Fruit fly (Drosophila melanogaster) whole organism, embryonic: ENCODE results near the gene CCKLR-17D1.

Experiments used
- B-H2 ChIP-seq: fragments of 200-800 bp; sonication (Bioruptor generic); optimal IDR thresholded peaks from 2 replicates; lab custom pipeline; 2018; ENCODE audit warnings: missing biosample characterization, mild to moderate bottlenecking, missing genetic modification characterization
- CG10274 ChIP-seq: fragments of 200-800 bp; sonication (Bioruptor generic); optimal IDR thresholded peaks from 3 replicates; lab custom pipeline; 2017; ENCODE audit warnings: missing biosample characterization, mild to moderate bottlenecking, missing genetic modification characterization
- CG10959 ChIP-seq: fragments of 200-800 bp; sonication (Bioruptor generic); IDR thresholded peaks from 2 replicates; pipeline ENCODE4 v1.3.6; 2022; ENCODE audit warnings: missing biosample characterization, missing genetic modification characterization
- CG10979 ChIP-seq: fragments of 200-800 bp; sonication (Bioruptor generic); optimal IDR thresholded peaks from 2 replicates; lab custom pipeline; 2018; ENCODE audit warnings: missing biosample characterization, mild to moderate bottlenecking, missing genetic modification characterization, moderate library complexity
- CG11093 ChIP-seq: fragments of 200-800 bp; sonication (Bioruptor generic); IDR thresholded peaks from 3 replicates; pipeline ENCODE4 v1.3.6; 2022; ENCODE audit warnings: missing biosample characterization, missing genetic modification characterization
- CG11504 ChIP-seq: fragments of 200-800 bp; sonication (Bioruptor generic); optimal IDR thresholded peaks from 3 replicates; lab custom pipeline; 2019; ENCODE audit warnings: missing biosample characterization, mild to moderate bottlenecking, missing genetic modification characterization, moderate library complexity
- CG12104 ChIP-seq: fragments of 200-800 bp; sonication (Bioruptor generic); optimal IDR thresholded peaks from 3 replicates; lab custom pipeline; 2016; ENCODE audit warnings: missing biosample characterization, missing genetic modification characterization
- CG12219 ChIP-seq: fragments of 200-800 bp; sonication (Bioruptor generic); optimal IDR thresholded peaks from 3 replicates; lab custom pipeline; 2018; ENCODE audit warnings: missing biosample characterization, mild to moderate bottlenecking, missing genetic modification characterization
- CG12744 ChIP-seq: fragments of 200-800 bp; sonication (Bioruptor generic); optimal IDR thresholded peaks from 2 replicates; lab custom pipeline; 2016; ENCODE audit warnings: missing biosample characterization, missing genetic modification characterization
- CG14441 ChIP-seq: fragments of 200-800 bp; sonication (Bioruptor generic); IDR thresholded peaks from 2 replicates; pipeline ENCODE4 v1.3.6; 2022; ENCODE audit warnings: missing biosample characterization, missing genetic modification characterization
- CG15269 ChIP-seq: fragments of 200-800 bp; sonication (Bioruptor generic); optimal IDR thresholded peaks from 2 replicates; lab custom pipeline; 2018; ENCODE audit warnings: missing biosample characterization, mild to moderate bottlenecking, missing genetic modification characterization, moderate library complexity
- CG15601 ChIP-seq: fragments of 200-800 bp; sonication (Bioruptor generic); optimal IDR thresholded peaks from 3 replicates; lab custom pipeline; 2019; ENCODE audit warnings: missing biosample characterization, mild to moderate bottlenecking, missing genetic modification characterization, moderate library complexity
- CG17385 ChIP-seq: fragments of 200-800 bp; sonication (Bioruptor generic); optimal IDR thresholded peaks from 3 replicates; lab custom pipeline; 2018; ENCODE audit warnings: missing biosample characterization, mild to moderate bottlenecking, missing genetic modification characterization
- CG18262 ChIP-seq: fragments of 200-800 bp; optimal IDR thresholded peaks from 3 replicates; lab custom pipeline; 2019; ENCODE audit warnings: missing biosample characterization, mild to moderate bottlenecking, missing genetic modification characterization, moderate library complexity
- CG2712 ChIP-seq: fragments of 200-800 bp; optimal IDR thresholded peaks from 3 replicates; lab custom pipeline; 2019; ENCODE audit warnings: missing biosample characterization, mild to moderate bottlenecking, missing genetic modification characterization, moderate library complexity
- CG30403 ChIP-seq: fragments of 200-800 bp; sonication (Bioruptor generic); optimal IDR thresholded peaks from 3 replicates; lab custom pipeline; 2016; ENCODE audit warnings: missing biosample characterization, missing genetic modification characterization
- CG30431 ChIP-seq: fragments of 200-800 bp; sonication (Bioruptor generic); optimal IDR thresholded peaks from 2 replicates; lab custom pipeline; 2017; ENCODE audit warnings: missing biosample characterization, missing genetic modification characterization
- CG4360 ChIP-seq: fragments of 200-800 bp; sonication (Bioruptor generic); IDR thresholded peaks from 2 replicates; pipeline ENCODE4 v1.3.6; 2022; ENCODE audit warnings: missing biosample characterization, missing genetic modification characterization
- CG7372 ChIP-seq: fragments of 200-800 bp; sonication (Bioruptor generic); IDR thresholded peaks from 2 replicates; pipeline ENCODE4 v1.3.6; 2022; ENCODE audit warnings: missing biosample characterization, missing genetic modification characterization
- CG7556 ChIP-seq: fragments of 200-800 bp; sonication (Bioruptor generic); optimal IDR thresholded peaks from 2 replicates; lab custom pipeline; 2017; ENCODE audit warnings: missing biosample characterization, mild to moderate bottlenecking, missing genetic modification characterization
- CG8388 ChIP-seq: fragments of 200-800 bp; sonication (Bioruptor generic); optimal IDR thresholded peaks from 2 replicates; lab custom pipeline; 2019; ENCODE audit warnings: missing biosample characterization, mild to moderate bottlenecking, missing genetic modification characterization, moderate library complexity
- CG9727 ChIP-seq: fragments of 200-800 bp; sonication (Bioruptor generic); optimal IDR thresholded peaks from 3 replicates; lab custom pipeline; 2017; ENCODE audit warnings: missing biosample characterization, mild to moderate bottlenecking, missing genetic modification characterization
- CkIIα-i1 ChIP-seq: fragments of 200-800 bp; sonication (Bioruptor generic); IDR thresholded peaks from 2 replicates; pipeline ENCODE4 v1.3.6; 2022; ENCODE audit warnings: missing biosample characterization, missing genetic modification characterization
- Dip2 ChIP-seq: fragments of 200-800 bp; sonication (Bioruptor generic); IDR thresholded peaks from 2 replicates; pipeline ENCODE4 v1.3.6; 2022; ENCODE audit warnings: missing biosample characterization, missing genetic modification characterization
- Eip74EF ChIP-seq, 2 experiments: fragments of 200-800 bp in 1 of 2; fragments of >200 bp in 1 of 2; sonication (Bioruptor generic) in 1 of 2; optimal IDR thresholded peaks; 2 replicates each; lab custom pipeline; 2017 to 2019; ENCODE audit warnings: missing biosample characterization in 2 of 2, missing genetic modification characterization in 2 of 2, mild to moderate bottlenecking in 1 of 2, moderate library complexity in 1 of 2
- Hey ChIP-seq: fragments of 200-800 bp; sonication (Bioruptor generic); optimal IDR thresholded peaks from 3 replicates; lab custom pipeline; 2018; ENCODE audit warnings: missing biosample characterization, mild to moderate bottlenecking, missing genetic modification characterization
- Hr78 ChIP-seq, 2 experiments: fragments of 200-800 bp in 1 of 2; fragments of >200 bp in 1 of 2; sonication (Bioruptor generic) in 1 of 2; optimal IDR thresholded peaks; 2 replicates each; lab custom pipeline; 2017 to 2019; ENCODE audit warnings: missing biosample characterization in 2 of 2, missing genetic modification characterization in 2 of 2, mild to moderate bottlenecking in 1 of 2, moderate library complexity in 1 of 2
- Med ChIP-seq: fragments of 200-800 bp; sonication (Bioruptor generic); peaks from one replicate; lab custom pipeline; 2016; ENCODE audit warnings: missing biosample characterization, missing genetic modification characterization, mild to moderate bottlenecking, inconsistent platforms, moderate library complexity
- Nf-YA ChIP-seq: fragments of 200-800 bp; sonication (Bioruptor generic); IDR thresholded peaks from 2 replicates; pipeline ENCODE4 v1.3.6; 2022; ENCODE audit warnings: missing biosample characterization, missing genetic modification characterization
- Oli ChIP-seq: fragments of 200-800 bp; sonication (Bioruptor generic); optimal IDR thresholded peaks from 2 replicates; lab custom pipeline; 2018; ENCODE audit warnings: missing biosample characterization, mild to moderate bottlenecking, missing genetic modification characterization, moderate library complexity
- Sox100B ChIP-seq: fragments of 200-800 bp; sonication (Bioruptor generic); optimal IDR thresholded peaks from 3 replicates; lab custom pipeline; 2018; ENCODE audit warnings: missing biosample characterization, mild to moderate bottlenecking, missing genetic modification characterization
- ara ChIP-seq: fragments of 200-800 bp; sonication (Bioruptor generic); IDR thresholded peaks from 2 replicates; pipeline ENCODE4 v1.3.6; 2022; ENCODE audit warnings: missing biosample characterization, missing genetic modification characterization
- cg ChIP-seq: fragments of 200-800 bp; sonication (Bioruptor generic); optimal IDR thresholded peaks from 3 replicates; lab custom pipeline; 2019; ENCODE audit warnings: missing biosample characterization, mild to moderate bottlenecking, missing genetic modification characterization, moderate library complexity
- dan ChIP-seq: fragments of 200-800 bp; sonication (Bioruptor generic); IDR thresholded peaks from 2 replicates; pipeline ENCODE4 v1.3.6; 2022; ENCODE audit warnings: missing biosample characterization, missing genetic modification characterization
- dati ChIP-seq: fragments of 200-800 bp; sonication (Bioruptor generic); IDR thresholded peaks from 2 replicates; pipeline ENCODE4 v1.3.6; 2022; ENCODE audit warnings: missing biosample characterization, missing genetic modification characterization
- dysf ChIP-seq: fragments of 200-800 bp; sonication (Bioruptor generic); IDR thresholded peaks from 3 replicates; pipeline ENCODE4 v1.3.6; 2022; ENCODE audit warnings: missing biosample characterization, missing genetic modification characterization
- ewg ChIP-seq: fragments of 200-800 bp; sonication (Bioruptor generic); optimal IDR thresholded peaks from 3 replicates; lab custom pipeline; 2017; ENCODE audit warnings: mild to moderate bottlenecking, missing biosample characterization, missing genetic modification reagents, missing genetic modification characterization
- grau ChIP-seq: fragments of 200-800 bp; optimal IDR thresholded peaks from 3 replicates; lab custom pipeline; 2019; ENCODE audit warnings: missing biosample characterization, mild to moderate bottlenecking, missing genetic modification characterization, moderate library complexity
- hth ChIP-seq: fragments of >200 bp; optimal IDR thresholded peaks from 2 replicates; lab custom pipeline; 2017; ENCODE audit warnings: inconsistent platforms
- lmd ChIP-seq: fragments of 200-800 bp; sonication (Bioruptor generic); IDR thresholded peaks from 2 replicates; pipeline ENCODE4 v1.3.6; 2022; ENCODE audit warnings: missing biosample characterization, missing genetic modification characterization
- nmo ChIP-seq: fragments of 200-800 bp; sonication (Bioruptor generic); optimal IDR thresholded peaks from 2 replicates; lab custom pipeline; 2018; ENCODE audit warnings: missing biosample characterization, mild to moderate bottlenecking, missing genetic modification characterization, moderate library complexity
- pan ChIP-seq, 4 experiments: fragments of >200 bp in 3 of 4; fragments of 200-800 bp in 1 of 4; sonication (Bioruptor generic) in 1 of 4; optimal IDR thresholded peaks in 3 of 4; IDR thresholded peaks in 1 of 4; 2 replicates each; pipeline versions ENCODE4 v1.3.6 to Lab custom; 2017 to 2022; ENCODE audit warnings: missing biosample characterization in 2 of 4, missing genetic modification characterization in 2 of 4, mixed read lengths in 1 of 4
- phol ChIP-seq: fragments of 200-800 bp; sonication (Bioruptor generic); optimal IDR thresholded peaks from 3 replicates; lab custom pipeline; 2018; ENCODE audit warnings: missing biosample characterization, mild to moderate bottlenecking, missing genetic modification characterization, moderate library complexity
- prd ChIP-seq, 3 experiments: fragments of >200 bp in 2 of 3; fragments of 200-800 bp in 1 of 3; sonication (Bioruptor generic) in 1 of 3; optimal IDR thresholded peaks in 2 of 3; IDR thresholded peaks in 1 of 3; 2 replicates in 2 of 3; 3 replicates in 1 of 3; pipeline versions ENCODE4 v1.3.6 to Lab custom; 2017 to 2022; ENCODE audit warnings: missing biosample characterization in 1 of 3, missing genetic modification characterization in 1 of 3
- sens ChIP-seq: fragments of 200-800 bp; sonication (Bioruptor generic); peaks from one replicate; lab custom pipeline; 2016; ENCODE audit warnings: missing biosample characterization, missing genetic modification characterization
- sim ChIP-seq: fragments of 200-800 bp; sonication (Bioruptor generic); IDR thresholded peaks from 2 replicates; pipeline ENCODE4 v1.3.6; 2022; ENCODE audit warnings: missing biosample characterization, missing genetic modification characterization
- sisA ChIP-seq: fragments of 200-800 bp; sonication (Bioruptor generic); IDR thresholded peaks from 2 replicates; pipeline ENCODE4 v1.3.6; 2022; ENCODE audit warnings: missing biosample characterization, missing genetic modification characterization
- zfh1 ChIP-seq: fragments of 200-800 bp; sonication (Bioruptor generic); IDR thresholded peaks from 3 replicates; pipeline ENCODE4 v1.3.6; 2022; ENCODE audit warnings: missing biosample characterization, missing genetic modification characterization

The CCKLR-17D1 gene

dm6 chrX:18669811-18670477 is 56.4 kb downstream of the CCKLR-17D1 start (continued):
- peak; percentile 40 for TF ChIP-seq Oli
- no peak for TF ChIP-seq pan (optimal IDR thresholded peaks at IDR 0.05; lab: Kevin White, UChicago)
- TF ChIP-seq pan (GFP tag; optimal IDR thresholded peaks at IDR 0.05 in 1 of 2, IDR thresholded peaks at IDR 0.05 in 1 of 2), result no peak
- peak; percentile 16 for TF ChIP-seq CG17385
- TF ChIP-seq zfh1, result peak; percentile 39; the same call in 1 of the 3 replicates
- peak; percentile 19 for TF ChIP-seq ewg
- TF ChIP-seq Hey (tag; lab: Kevin White, UChicago), result no peak
- 0 out of 2 replicates have a peak, but pooled peaks have one; percentile 11 for TF ChIP-seq CG7372
- TF ChIP-seq CG10979 (tag; lab: Kevin White, UChicago), result peak; percentile 37
- TF ChIP-seq nmo (GFP tag; lab: Kevin White, UChicago), result peak; percentile 25
- peak; percentile 50 for TF ChIP-seq sisA
- TF ChIP-seq Eip74EF (GFP tag; optimal IDR thresholded peaks at IDR 0.05; lab: Kevin White, UChicago), result peak in 1 of 2 experiments; percentile 6
- TF ChIP-seq prd (optimal IDR thresholded peaks at IDR 0.05; lab: Kevin White, UChicago), result no peak
- 0 out of 3 replicates have a peak, but pooled peaks have one; percentile 31 for TF ChIP-seq prd (GFP tag; IDR thresholded peaks at IDR 0.05; lab: Robert Waterston, UW)
- TF ChIP-seq hth, result no peak
- TF ChIP-seq CG10274, result no peak
- TF ChIP-seq CG8388 (GFP tag; lab: Kevin White, UChicago), result peak; percentile 28
- no peak for TF ChIP-seq CG12744 (GFP tag; lab: Kevin White, UChicago)
- TF ChIP-seq B-H2, result no peak
- TF ChIP-seq sens (GFP tag; lab: Kevin White, UChicago), result peak; percentile 67
- no peak for TF ChIP-seq dati (GFP tag; lab: Robert Waterston, UW)
- no peak for TF ChIP-seq cg
- no peak for TF ChIP-seq CG12104 (GFP tag; lab: Kevin White, UChicago)
- TF ChIP-seq CG9727 (GFP tag; lab: Kevin White, UChicago), result no peak
- peak; percentile 8 for TF ChIP-seq CG7556 (GFP tag; lab: Kevin White, UChicago)
- no peak for TF ChIP-seq CG10959
- TF ChIP-seq Sox100B (GFP tag; lab: Kevin White, UChicago), result peak; percentile 40
- TF ChIP-seq dan (GFP tag; lab: Robert Waterston, UW), result no peak
- TF ChIP-seq CG18262 (tag; lab: Kevin White, UChicago), result peak; percentile 46
- TF ChIP-seq CG12219, result peak; percentile 11
- TF ChIP-seq ara (GFP tag; lab: Robert Waterston, UW), result 0 out of 2 replicates have a peak, but pooled peaks have one; percentile 36
- no peak for TF ChIP-seq CG14441 (GFP tag; lab: Robert Waterston, UW)
- TF ChIP-seq CkIIα-i1 (GFP tag; lab: Robert Waterston, UW), result no peak
- peak; percentile 43 for TF ChIP-seq phol (tag; lab: Kevin White, UChicago)
- peak; percentile 70 for TF ChIP-seq dysf (GFP tag; lab: Robert Waterston, UW)
- peak; percentile 37 for TF ChIP-seq CG15269 (tag; lab: Kevin White, UChicago)
- peak; percentile 34 for TF ChIP-seq grau (tag; lab: Kevin White, UChicago)
- 0 out of 2 replicates have a peak, but pooled peaks have one; percentile 21 for TF ChIP-seq sim (GFP tag; lab: Robert Waterston, UW)
- peak in 1 of 2 experiments; percentile 58 for TF ChIP-seq Hr78 (GFP tag; optimal IDR thresholded peaks at IDR 0.05; lab: Kevin White, UChicago)
- TF ChIP-seq CG4360, result no peak
- peak; percentile 27 for TF ChIP-seq CG30403 (GFP tag; lab: Kevin White, UChicago)
- no peak for TF ChIP-seq CG30431 (GFP tag; lab: Kevin White, UChicago)
- TF ChIP-seq CG2712, result peak; percentile 36
- TF ChIP-seq CG11504 (tag; lab: Kevin White, UChicago), result peak; percentile 54
- peak; percentile 32 for TF ChIP-seq Med (GFP tag; lab: Kevin White, UChicago)
- no peak for TF ChIP-seq Dip2
- peak; percentile 54 for TF ChIP-seq lmd
- no peak for TF ChIP-seq Nf-YA (GFP tag; lab: Robert Waterston, UW)
- TF ChIP-seq CG11093 (GFP tag; lab: Robert Waterston, UW), result peak; percentile 23; the same call in 1 of the 3 replicates
- TF ChIP-seq CG15601, result no peak
